Worm (Caenorhabditis elegans) whole organism, late embryonic: ENCODE results near the gene C34F11.5.

Experiments
- ets-4 ChIP-seq: sonication (generic microtip); optimal IDR thresholded peaks from 2 replicates; lab custom pipeline; 2016; ENCODE audit warnings: missing genetic modification characterization, missing compliant biosample characterization
- nhr-11 ChIP-seq: fragments of 150-350 bp; optimal IDR thresholded peaks from 2 replicates; lab custom pipeline; 2014; ENCODE audit warnings: missing biosample characterization, missing genetic modification characterization
- sox-2 ChIP-seq: fragments of 200-800 bp; sonication (Bioruptor generic); IDR thresholded peaks from 2 replicates; pipeline ENCODE4 v1.3.6; 2022; ENCODE audit warnings: missing genetic modification reagents, missing genetic modification characterization, missing compliant biosample characterization

DNA sequence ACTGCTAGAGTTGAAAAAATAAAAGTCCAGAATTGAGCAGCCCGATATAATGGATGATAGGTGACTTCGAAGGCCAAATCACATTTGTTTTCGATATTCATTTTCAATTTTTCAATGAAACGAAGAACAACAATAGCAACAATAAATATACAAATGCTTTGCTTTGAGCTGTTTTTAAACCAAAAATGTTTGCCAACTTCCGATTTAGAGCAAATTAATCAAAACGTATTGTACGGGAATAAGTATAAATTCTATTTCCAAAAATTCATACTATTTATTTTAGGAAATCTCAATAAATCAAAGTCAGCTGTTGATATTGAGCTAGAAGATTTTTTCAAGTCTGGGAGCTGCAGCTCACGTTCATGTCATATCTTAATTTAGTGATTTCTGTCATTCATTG, 24.7 kb upstream of the C34F11.5 start, which contains the start of gene srb-1:
- TF ChIP-seq sox-2 (GFP tag; lab: Robert Waterston, UW) (no peak), nhr-11 (tag; lab: Kevin White, UChicago) (no peak), ets-4 (tag; lab: Kevin White, UChicago) (no peak)
